Worm (Caenorhabditis elegans) whole organism, L2 larva: Measurements from ENCODE around the gene dhrr-1.
A peak's percentile ranks its signal among the peaks of the same experiment; 100 is the strongest.

Source experiments
- alr-1 ChIP-seq: fragments of 150-350 bp; optimal IDR thresholded peaks from 2 replicates; lab custom pipeline; 2014; ENCODE audit warnings: missing biosample characterization, missing genetic modification characterization
- ama-1 ChIP-seq: fragments of 150-350 bp; optimal IDR thresholded peaks from 2 replicates; lab custom pipeline; 2018; ENCODE audit warnings: inconsistent platforms
- lin-39 ChIP-seq: fragments of 150-350 bp; optimal IDR thresholded peaks from 2 replicates; lab custom pipeline; 2014; ENCODE audit warnings: missing biosample characterization, missing genetic modification reagents, missing genetic modification characterization
- lsy-2 ChIP-seq, 2 experiments: fragments of 150-350 bp in 1 of 2; sonication (generic microtip) in 1 of 2; optimal IDR thresholded peaks; 2 replicates each; lab custom pipeline; 2014 to 2017; ENCODE audit warnings: missing biosample characterization in 2 of 2, missing genetic modification characterization in 2 of 2
- mab-5 ChIP-seq: fragments of 150-350 bp; optimal IDR thresholded peaks from 2 replicates; lab custom pipeline; 2014; ENCODE audit warnings: missing biosample characterization, missing genetic modification characterization
- nhr-12 ChIP-seq: fragments of 150-350 bp; optimal IDR thresholded peaks from 2 replicates; lab custom pipeline; 2014; ENCODE audit warnings: missing biosample characterization, missing genetic modification characterization
- nhr-23 ChIP-seq: fragments of 150-350 bp; optimal IDR thresholded peaks from 2 replicates; lab custom pipeline; 2014; ENCODE audit warnings: missing biosample characterization, missing genetic modification reagents, missing genetic modification characterization
- nhr-77 ChIP-seq: fragments of 150-350 bp; optimal IDR thresholded peaks from 2 replicates; lab custom pipeline; 2014; ENCODE audit warnings: missing biosample characterization, missing genetic modification characterization
- sem-4 ChIP-seq: fragments of 150-350 bp; optimal IDR thresholded peaks from 2 replicates; lab custom pipeline; 2014; ENCODE audit warnings: missing biosample characterization, missing genetic modification reagents, missing genetic modification characterization
- skn-1 ChIP-seq: sonication (generic microtip); optimal IDR thresholded peaks from 2 replicates; lab custom pipeline; 2017; ENCODE audit warnings: missing biosample characterization, missing genetic modification characterization
- unc-55 ChIP-seq: fragments of 150-350 bp; sonication (generic microtip); optimal IDR thresholded peaks from 3 replicates; lab custom pipeline; 2014; ENCODE audit warnings: missing biosample characterization, missing genetic modification reagents, missing genetic modification characterization
- ztf-11 ChIP-seq: sonication (generic microtip); optimal IDR thresholded peaks from 2 replicates; lab custom pipeline; 2017; ENCODE audit warnings: missing biosample characterization, missing genetic modification characterization

- TF ChIP-seq nhr-23 (tag; lab: Kevin White, UChicago) (no peak), alr-1 (tag; lab: Kevin White, UChicago) (no peak), nhr-12 (no peak), skn-1 (no peak), unc-55 (GFP tag; lab: Kevin White, UChicago) (peak; percentile 12), sem-4 (tag; lab: Kevin White, UChicago) (no peak), lsy-2 (tag; optimal IDR thresholded peaks at IDR 0.05; lab: Kevin White, UChicago) (no peak), mab-5 (tag; lab: Kevin White, UChicago) (no peak), ztf-11 (tag; lab: Kevin White, UChicago) (no peak), nhr-77 (tag; lab: Kevin White, UChicago) (no peak), lin-39 (tag; lab: Kevin White, UChicago) (no peak), ama-1 (lab: Kevin White, UChicago) (no peak)
Observed at ce11 chrIII:8973163-8973562, 28.7 kb downstream of the dhrr-1 start.
